Fruit fly (Drosophila melanogaster): ENCODE data around the gene Srp9.

Srp9 gene

DNA sequence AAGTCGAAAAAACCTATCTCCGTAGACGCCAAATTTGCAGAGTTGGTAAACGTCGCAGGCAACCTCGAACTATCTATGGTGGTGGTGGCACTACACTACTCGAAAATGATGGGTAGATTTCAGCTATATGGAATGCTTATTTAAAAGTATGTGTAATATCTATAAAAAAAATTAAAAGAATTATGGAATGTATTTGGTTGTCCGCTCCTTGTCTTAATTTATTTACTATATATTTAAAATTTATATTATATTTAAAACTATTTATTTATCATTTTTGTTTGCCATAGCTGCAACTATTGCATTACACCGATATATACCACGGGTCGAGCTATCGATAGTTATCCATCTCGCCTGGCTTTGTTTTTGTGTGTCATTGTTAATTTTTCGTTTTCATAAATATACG, 39.9 kb downstream of the Srp9 start, which contains the start of the genes HP4 and CG8209:
HP4 (minus strand) TSS at position 74 of the 403 bp plus-strand sequence.
CG8209 (plus strand) TSS at position 326 of the 403 bp plus-strand sequence.
- TF ChIP-seq fd96Ca (GFP tag; IDR thresholded peaks at IDR 0.05) (no peak; the same call in 1 of the 3 replicates), CG10348 (GFP tag; IDR thresholded peaks at IDR 0.05) (no peak), CG34367 (tag; optimal IDR thresholded peaks at IDR 0.05) (peak; percentile 55), CG15710 (tag; optimal IDR thresholded peaks at IDR 0.05) (peak; percentile 70), CG8301 (tag; optimal IDR thresholded peaks at IDR 0.05) (no peak), CG17806 (tag; optimal IDR thresholded peaks at IDR 0.05) (peak; percentile 70), Pif1A (GFP tag; optimal IDR thresholded peaks at IDR 0.05) (no peak), D1 (tag; optimal IDR thresholded peaks at IDR 0.05) (peak; percentile 68), CG14655 (GFP tag; optimal IDR thresholded peaks at IDR 0.05) (no peak), Pif1B (GFP tag; optimal IDR thresholded peaks at IDR 0.05) (no peak), CG12605 (GFP tag; IDR thresholded peaks at IDR 0.05) (no peak), CG32121 (GFP tag; IDR thresholded peaks at IDR 0.05) (peak; percentile 83), EcR (GFP tag; optimal IDR thresholded peaks at IDR 0.05) (no peak), Ets98B (GFP tag; IDR thresholded peaks at IDR 0.05) (peak; percentile 74), gl (tag; optimal IDR thresholded peaks at IDR 0.05) (no peak), CG9948 (tag; optimal IDR thresholded peaks at IDR 0.05) (peak; percentile 60), Snoo (tag; optimal IDR thresholded peaks at IDR 0.05) (peak; percentile 70), rn (GFP tag; IDR thresholded peaks at IDR 0.05) (peak; percentile 71; the same call in 1 of the 2 replicates), CG8159 (tag; optimal IDR thresholded peaks at IDR 0.05) (peak; percentile 77), CG13204 (GFP tag; optimal IDR thresholded peaks at IDR 0.05) (no peak), CG4496 (GFP tag; IDR thresholded peaks at IDR 0.05) (no peak; the same call in 1 of the 3 replicates)

DNA sequence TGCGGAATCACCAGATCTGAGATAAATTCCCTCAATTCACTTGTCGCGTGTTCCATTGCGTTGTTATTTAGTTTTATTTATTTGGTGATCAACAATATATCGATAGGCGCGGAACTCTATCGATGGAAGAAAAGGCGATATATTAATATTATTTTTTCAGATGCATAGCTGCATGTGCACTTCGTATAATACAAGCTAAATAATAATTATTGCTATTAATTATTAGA, 42.3 kb downstream of the Srp9 start, which contains the start of gene Pop4:
Pop4 (minus strand) TSS at position 101 of the 227 bp plus-strand sequence.
- no peak for TF ChIP-seq gl (tag; optimal IDR thresholded peaks at IDR 0.05)
- TF ChIP-seq Pif1A (GFP tag; optimal IDR thresholded peaks at IDR 0.05), result no peak
- TF ChIP-seq CG8159 (tag; optimal IDR thresholded peaks at IDR 0.05), result no peak
- TF ChIP-seq CG10348 (GFP tag; IDR thresholded peaks at IDR 0.05), result no peak
- no peak for TF ChIP-seq CG13204 (GFP tag; optimal IDR thresholded peaks at IDR 0.05)

DNA sequence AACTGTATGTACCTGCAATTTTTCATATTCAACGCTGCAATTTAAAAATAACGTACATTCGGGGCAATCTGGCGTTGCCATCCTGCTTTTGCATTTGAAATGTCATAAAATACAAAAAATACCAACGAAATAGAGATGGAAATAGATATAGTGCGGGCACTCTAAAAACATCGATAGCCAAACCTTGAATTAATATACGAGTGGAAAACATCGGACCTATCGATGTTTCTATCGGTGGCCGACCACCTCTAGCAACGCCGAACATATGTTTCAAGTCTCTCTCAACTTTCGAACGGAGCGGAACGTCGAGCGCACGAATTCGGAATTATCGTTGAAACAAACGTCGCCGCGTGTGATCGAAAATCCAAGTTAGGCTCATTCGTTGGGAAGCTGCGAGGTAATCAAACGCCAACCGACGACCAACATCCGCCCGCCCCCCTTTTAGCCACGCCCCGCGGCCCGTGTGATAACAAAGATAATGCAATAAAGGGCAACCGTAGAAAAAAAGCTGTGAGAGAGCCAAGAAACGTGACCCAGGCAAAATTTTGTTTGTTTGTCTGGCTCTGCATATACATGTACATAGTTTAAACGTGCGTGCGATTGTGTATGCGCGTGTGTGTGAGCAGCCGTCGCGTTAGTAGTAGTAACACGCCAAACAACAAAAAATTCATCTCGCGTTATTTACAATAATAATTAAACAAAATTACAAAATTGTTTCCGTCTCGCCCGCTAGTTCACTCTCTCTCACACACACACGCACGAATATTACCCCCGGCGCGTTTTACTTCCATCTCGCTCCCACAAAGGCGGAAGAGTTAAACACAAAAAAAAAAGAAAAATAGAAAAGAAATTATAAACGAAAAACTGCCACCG, 42.8 kb downstream of the Srp9 start, which contains the start of gene nmo:
nmo (plus strand) TSS at position 270 of the 873 bp plus-strand sequence.
- TF ChIP-seq gl (tag; optimal IDR thresholded peaks at IDR 0.05), result peak; percentile 30
- TF ChIP-seq EcR (GFP tag; optimal IDR thresholded peaks at IDR 0.05), result peak; percentile 78
- TF ChIP-seq fd96Ca (GFP tag; IDR thresholded peaks at IDR 0.05), result no peak
- TF ChIP-seq rn (GFP tag; IDR thresholded peaks at IDR 0.05), result no peak
- TF ChIP-seq CG32121 (GFP tag; IDR thresholded peaks at IDR 0.05), result no peak

DNA sequence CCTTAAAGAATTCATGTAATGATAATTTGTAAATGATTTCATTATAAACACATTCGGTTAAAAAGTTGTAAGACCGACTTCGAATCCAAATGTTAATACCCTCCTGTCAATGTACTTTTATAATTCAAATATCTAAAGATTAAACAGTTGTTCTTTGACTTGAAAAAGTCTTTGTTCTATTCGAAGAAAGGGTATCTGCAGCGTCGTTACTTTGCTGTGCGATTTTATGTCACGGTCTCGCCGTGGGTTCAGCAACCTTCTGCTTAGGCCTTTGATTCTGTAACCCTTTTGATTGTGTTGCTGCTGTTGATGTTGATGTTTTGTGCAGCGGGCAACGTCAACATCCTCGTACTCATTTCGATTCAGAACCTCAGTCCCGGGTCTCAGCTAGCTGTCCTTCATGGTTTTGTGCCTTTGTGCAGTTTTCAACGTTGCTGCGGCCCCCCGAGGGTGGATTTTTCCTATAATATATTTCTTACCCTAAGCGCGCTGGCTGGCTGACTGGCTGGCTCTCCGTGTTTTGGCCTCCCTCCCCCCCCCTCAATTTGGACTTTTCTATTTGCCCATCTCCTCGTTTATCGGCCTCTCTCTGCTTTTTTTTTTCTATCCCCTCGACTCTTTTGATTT, 45.2 kb downstream of the Srp9 start:
- peak; percentile 82 for TF ChIP-seq EcR (GFP tag; optimal IDR thresholded peaks at IDR 0.05)
- TF ChIP-seq CG34367 (tag; optimal IDR thresholded peaks at IDR 0.05), result no peak
- TF ChIP-seq CG15710 (tag; optimal IDR thresholded peaks at IDR 0.05), result no peak

DNA sequence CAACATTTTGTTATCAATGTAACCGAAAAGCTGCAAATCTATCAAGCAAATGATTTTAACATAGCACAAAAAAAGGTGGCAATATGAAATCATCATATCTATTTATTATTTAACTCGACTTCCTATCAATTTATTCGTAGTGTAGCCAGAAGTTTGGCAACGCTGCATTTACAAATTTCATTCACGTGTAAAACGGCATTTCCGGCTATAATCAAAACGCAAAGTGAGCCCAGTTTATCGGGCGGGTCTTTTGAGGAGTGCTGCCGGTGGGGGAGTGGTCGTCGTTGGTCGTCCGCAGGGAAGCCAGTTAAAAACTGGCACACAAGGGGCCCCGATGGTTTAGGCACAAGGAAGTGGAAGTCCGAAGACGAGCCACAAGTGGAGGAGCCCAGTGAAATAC, 45.8 kb downstream of the Srp9 start:
- no peak for TF ChIP-seq CG8301 (tag; optimal IDR thresholded peaks at IDR 0.05)
- no peak for TF ChIP-seq CG17806 (tag; optimal IDR thresholded peaks at IDR 0.05)
- no peak for TF ChIP-seq CG10348 (GFP tag; IDR thresholded peaks at IDR 0.05)
- TF ChIP-seq EcR (GFP tag; optimal IDR thresholded peaks at IDR 0.05), result no peak
- TF ChIP-seq rn (GFP tag; IDR thresholded peaks at IDR 0.05), result no peak
- no peak for TF ChIP-seq CG9948 (tag; optimal IDR thresholded peaks at IDR 0.05)
- TF ChIP-seq CG13204 (GFP tag; optimal IDR thresholded peaks at IDR 0.05), result no peak
- TF ChIP-seq fd96Ca (GFP tag; IDR thresholded peaks at IDR 0.05), result no peak
- no peak for TF ChIP-seq CG32121 (GFP tag; IDR thresholded peaks at IDR 0.05)
- no peak for TF ChIP-seq Snoo (tag; optimal IDR thresholded peaks at IDR 0.05)
- TF ChIP-seq D1 (tag; optimal IDR thresholded peaks at IDR 0.05), result no peak
- TF ChIP-seq Pif1B (GFP tag; optimal IDR thresholded peaks at IDR 0.05), result no peak
- TF ChIP-seq CG14655 (GFP tag; optimal IDR thresholded peaks at IDR 0.05), result no peak
- TF ChIP-seq gl (tag; optimal IDR thresholded peaks at IDR 0.05), result no peak
- TF ChIP-seq Pif1A (GFP tag; optimal IDR thresholded peaks at IDR 0.05), result no peak

DNA sequence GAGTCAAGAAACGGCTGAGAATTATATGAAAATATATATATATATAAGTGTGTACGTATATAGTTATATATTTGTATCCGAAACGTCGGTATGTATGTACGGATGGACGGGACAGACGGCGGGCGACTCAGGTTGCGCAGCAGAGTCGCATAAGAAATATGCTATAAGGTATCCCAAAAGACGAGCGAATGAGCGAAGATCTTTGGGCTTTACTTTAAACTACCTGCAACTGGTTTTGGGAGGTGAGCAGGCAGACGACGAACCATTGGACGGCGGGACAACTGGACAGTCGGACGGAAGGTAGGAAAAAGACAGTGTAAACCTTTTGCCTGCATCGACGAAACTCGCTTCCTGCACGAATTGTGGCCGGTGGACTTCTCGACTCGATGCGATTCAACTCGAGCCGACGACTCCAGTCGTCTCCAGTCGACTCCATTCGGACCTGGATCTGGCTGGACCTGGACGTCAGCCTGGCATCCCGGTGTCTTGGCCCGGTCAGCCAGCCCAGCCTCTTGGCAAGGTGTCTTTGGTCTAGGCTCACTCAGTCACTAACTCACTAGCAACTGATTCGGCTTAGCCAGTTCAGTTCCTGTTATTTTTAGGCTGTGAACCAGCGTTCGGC, 47.5 kb downstream of the Srp9 start:
- TF ChIP-seq Pif1B (GFP tag; optimal IDR thresholded peaks at IDR 0.05) (no peak), rn (GFP tag; IDR thresholded peaks at IDR 0.05) (no peak), CG9948 (tag; optimal IDR thresholded peaks at IDR 0.05) (no peak), CG8301 (tag; optimal IDR thresholded peaks at IDR 0.05) (no peak), CG34367 (tag; optimal IDR thresholded peaks at IDR 0.05) (no peak), gl (tag; optimal IDR thresholded peaks at IDR 0.05) (no peak), CG17806 (tag; optimal IDR thresholded peaks at IDR 0.05) (no peak), CG8159 (tag; optimal IDR thresholded peaks at IDR 0.05) (no peak), CG32121 (GFP tag; IDR thresholded peaks at IDR 0.05) (no peak), D1 (tag; optimal IDR thresholded peaks at IDR 0.05) (no peak), CG12605 (GFP tag; IDR thresholded peaks at IDR 0.05) (no peak), CG13204 (GFP tag; optimal IDR thresholded peaks at IDR 0.05) (peak; percentile 53), EcR (GFP tag; optimal IDR thresholded peaks at IDR 0.05) (peak; percentile 86)
